Worm (Caenorhabditis elegans) whole organism, L1 larva: Measurements from ENCODE around the gene ZC449.2.

Experiments
- C04F5.9 ChIP-seq: sonication (generic microtip); optimal IDR thresholded peaks from 2 replicates; lab custom pipeline; 2016; ENCODE audit warnings: missing genetic modification characterization, missing compliant biosample characterization
- C16A3.4 ChIP-seq: fragments of 150-350 bp; optimal IDR thresholded peaks from 2 replicates; lab custom pipeline; 2014; ENCODE audit warnings: missing biosample characterization, missing genetic modification characterization
- aha-1 ChIP-seq: fragments of 150-350 bp; optimal IDR thresholded peaks from 2 replicates; lab custom pipeline; 2014; ENCODE audit warnings: missing biosample characterization, missing genetic modification characterization
- alr-1 ChIP-seq: fragments of 200-800 bp; sonication (Bioruptor generic); optimal IDR thresholded peaks from 2 replicates; lab custom pipeline; 2018; ENCODE audit warnings: borderline replicate concordance, mild to moderate bottlenecking, missing genetic modification characterization, missing compliant biosample characterization
- aly-2 ChIP-seq: fragments of 150-350 bp; optimal IDR thresholded peaks from 2 replicates; lab custom pipeline; 2014; ENCODE audit warnings: missing biosample characterization, missing genetic modification characterization
- ama-1 ChIP-seq: fragments of 150-350 bp; optimal IDR thresholded peaks from 2 replicates; lab custom pipeline; 2014
- ces-1 ChIP-seq: fragments of 150-350 bp; optimal IDR thresholded peaks from 2 replicates; lab custom pipeline; 2014; ENCODE audit warnings: missing biosample characterization, missing genetic modification reagents, missing genetic modification characterization
- dsc-1 ChIP-seq: sonication (generic microtip); optimal IDR thresholded peaks from 2 replicates; lab custom pipeline; 2016; ENCODE audit warnings: mild to moderate bottlenecking, missing genetic modification characterization, missing compliant biosample characterization
- efl-3 ChIP-seq: fragments of 200-800 bp; sonication (Bioruptor generic); optimal IDR thresholded peaks from 2 replicates; lab custom pipeline; 2018; ENCODE audit warnings: mild to moderate bottlenecking, missing genetic modification characterization, missing compliant biosample characterization
- egl-27 ChIP-seq, 2 experiments: fragments of 150-350 bp in 1 of 2; sonication (generic microtip); optimal IDR thresholded peaks; 3 replicates each; lab custom pipeline; 2017 to 2018; ENCODE audit warnings: missing biosample characterization in 2 of 2, missing genetic modification characterization in 2 of 2, missing genetic modification reagents in 2 of 2
- elt-2 ChIP-seq: sonication (generic microtip); optimal IDR thresholded peaks from 2 replicates; lab custom pipeline; 2016; ENCODE audit warnings: missing genetic modification characterization, mild to moderate bottlenecking, inconsistent platforms, missing compliant biosample characterization, missing genetic modification reagents
- elt-3 ChIP-seq, 6 experiments: fragments of 150-350 bp in 1 of 6; sonication (generic microtip); optimal IDR thresholded peaks; 2 replicates each; lab custom pipeline; 2017 to 2018; ENCODE audit warnings: missing biosample characterization in 6 of 6, missing genetic modification characterization in 6 of 6, inconsistent platforms in 1 of 6
- ets-5 ChIP-seq: fragments of 200-800 bp; sonication (Bioruptor generic); IDR thresholded peaks from 2 replicates; pipeline ENCODE4 v1.3.6; 2022; ENCODE audit warnings: missing genetic modification characterization, missing compliant biosample characterization
- fkh-10 ChIP-seq: sonication (generic microtip); optimal IDR thresholded peaks from 2 replicates; lab custom pipeline; 2017; ENCODE audit warnings: missing biosample characterization, missing genetic modification reagents, missing genetic modification characterization
- fkh-4 ChIP-seq: sonication (generic microtip); optimal IDR thresholded peaks from 2 replicates; lab custom pipeline; 2016; ENCODE audit warnings: missing compliant biosample characterization, missing genetic modification characterization, borderline replicate concordance
- grh-1 ChIP-seq: fragments of 200-800 bp; sonication (Bioruptor generic); IDR thresholded peaks from 2 replicates; pipeline ENCODE4 v1.3.6; 2022; ENCODE audit warnings: missing genetic modification reagents, missing genetic modification characterization, missing compliant biosample characterization
- hlh-17 ChIP-seq: fragments of 200-800 bp; sonication (Bioruptor generic); optimal IDR thresholded peaks from 2 replicates; lab custom pipeline; 2018; ENCODE audit warnings: missing genetic modification characterization, mild to moderate bottlenecking, missing compliant biosample characterization, moderate library complexity, borderline replicate concordance
- irx-1 ChIP-seq: sonication (generic microtip); optimal IDR thresholded peaks from 2 replicates; lab custom pipeline; 2016; ENCODE audit warnings: missing genetic modification characterization, missing compliant biosample characterization
- jun-1 ChIP-seq: fragments of 150-350 bp; optimal IDR thresholded peaks from 2 replicates; lab custom pipeline; 2014; ENCODE audit warnings: missing biosample characterization, missing genetic modification reagents, missing genetic modification characterization
- lin-15B ChIP-seq: fragments of 150-350 bp; sonication (generic microtip); optimal IDR thresholded peaks from 3 replicates; lab custom pipeline; 2014; ENCODE audit warnings: missing biosample characterization, missing genetic modification characterization
- lsy-2 ChIP-seq, 2 experiments: fragments of 150-350 bp; optimal IDR thresholded peaks; 2 replicates each; lab custom pipeline; 2014; ENCODE audit warnings: missing biosample characterization in 2 of 2, missing genetic modification characterization in 2 of 2
- mdl-1 ChIP-seq, 2 experiments: fragments of 150-350 bp; optimal IDR thresholded peaks; 2 replicates each; lab custom pipeline; 2014 to 2017; ENCODE audit warnings: missing biosample characterization in 2 of 2, missing genetic modification characterization in 2 of 2, inconsistent platforms in 1 of 2
- mef-2 ChIP-seq: fragments of 150-350 bp; optimal IDR thresholded peaks from 2 replicates; lab custom pipeline; 2014; ENCODE audit warnings: missing biosample characterization, missing genetic modification characterization
- nhr-19 ChIP-seq: fragments of 200-800 bp; sonication (Bioruptor generic); conservative IDR thresholded peaks from 2 replicates; pipeline ENCODE4 v1.3.6; 2022; ENCODE audit warnings: missing genetic modification characterization, missing compliant biosample characterization
- nhr-237 ChIP-seq: fragments of 150-350 bp; optimal IDR thresholded peaks from 2 replicates; lab custom pipeline; 2014; ENCODE audit warnings: missing biosample characterization, missing genetic modification characterization
- nhr-28 ChIP-seq: fragments of 150-350 bp; optimal IDR thresholded peaks from 2 replicates; lab custom pipeline; 2014; ENCODE audit warnings: missing biosample characterization, missing genetic modification characterization
- nhr-47 ChIP-seq: sonication (generic microtip); optimal IDR thresholded peaks from 2 replicates; lab custom pipeline; 2016; ENCODE audit warnings: mild to moderate bottlenecking, missing genetic modification characterization, moderate library complexity, missing compliant biosample characterization
- nhr-71 ChIP-seq: sonication (generic microtip); optimal IDR thresholded peaks from 2 replicates; lab custom pipeline; 2016; ENCODE audit warnings: mild to moderate bottlenecking, missing genetic modification characterization, moderate library complexity, missing compliant biosample characterization
- nhr-76 ChIP-seq: sonication (generic microtip); optimal IDR thresholded peaks from 2 replicates; lab custom pipeline; 2017; ENCODE audit warnings: missing biosample characterization, missing genetic modification characterization
- nhr-77 ChIP-seq: fragments of 150-350 bp; optimal IDR thresholded peaks from 2 replicates; lab custom pipeline; 2014; ENCODE audit warnings: missing biosample characterization, missing genetic modification characterization
- nhr-85 ChIP-seq: sonication (generic microtip); peaks from one replicate; lab custom pipeline; 2016; ENCODE audit warnings: missing genetic modification characterization, inconsistent platforms, missing compliant biosample characterization
- pax-3 ChIP-seq: fragments of 200-800 bp; sonication (Bioruptor generic); optimal IDR thresholded peaks from 2 replicates; lab custom pipeline; 2018; ENCODE audit warnings: mild to moderate bottlenecking, missing genetic modification characterization, moderate library complexity, missing compliant biosample characterization
- sox-4 ChIP-seq: sonication (generic microtip); optimal IDR thresholded peaks from 2 replicates; lab custom pipeline; 2016; ENCODE audit warnings: missing genetic modification characterization, missing compliant biosample characterization
- sup-37 ChIP-seq: fragments of 200-800 bp; sonication (Bioruptor generic); optimal IDR thresholded peaks from 2 replicates; lab custom pipeline; 2018; ENCODE audit warnings: mild to moderate bottlenecking, missing genetic modification characterization, missing compliant biosample characterization
- swsn-7 ChIP-seq: sonication (generic microtip); optimal IDR thresholded peaks from 2 replicates; lab custom pipeline; 2016; ENCODE audit warnings: missing genetic modification characterization, missing compliant biosample characterization
- tbx-2 ChIP-seq: sonication (generic microtip); optimal IDR thresholded peaks from 2 replicates; lab custom pipeline; 2016; ENCODE audit warnings: missing genetic modification characterization, missing compliant biosample characterization
- ztf-11 ChIP-seq, 2 experiments: sonication (generic microtip); optimal IDR thresholded peaks; 2 replicates each; lab custom pipeline; 2016 to 2017; ENCODE audit warnings: missing genetic modification characterization in 2 of 2, missing biosample characterization in 1 of 2, missing compliant biosample characterization in 1 of 2

Gene ZC449.2

DNA sequence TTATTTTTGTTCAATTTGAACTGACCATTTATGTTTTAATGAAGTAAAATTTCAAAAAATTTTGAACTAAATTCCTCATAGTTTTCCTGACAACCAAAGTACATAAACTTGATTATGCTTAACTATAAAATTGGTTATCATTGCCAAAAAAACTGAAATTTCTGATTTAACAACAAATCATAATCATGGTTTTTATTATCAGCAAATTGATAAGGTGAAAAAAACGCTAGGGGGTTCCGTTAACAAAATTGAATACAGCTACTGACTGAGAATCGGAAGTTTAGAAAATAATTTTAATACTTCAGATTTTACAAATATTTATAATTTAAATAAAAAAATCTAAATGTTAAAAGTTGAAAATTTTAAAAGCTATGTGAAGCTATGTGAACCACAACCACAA, 14.1 kb upstream of the ZC449.2 start:
- no peak for TF ChIP-seq alr-1 (tag; lab: Kevin White, UChicago)
- TF ChIP-seq ztf-11 (tag; optimal IDR thresholded peaks at IDR 0.05; lab: Kevin White, UChicago) = no peak
- no peak for TF ChIP-seq sup-37
- no peak for TF ChIP-seq egl-27 (tag; optimal IDR thresholded peaks at IDR 0.05; lab: Kevin White, UChicago)
- peak; percentile 56 for TF ChIP-seq elt-2 (tag; lab: Kevin White, UChicago)
- TF ChIP-seq nhr-76 (tag; lab: Kevin White, UChicago) = no peak

DNA sequence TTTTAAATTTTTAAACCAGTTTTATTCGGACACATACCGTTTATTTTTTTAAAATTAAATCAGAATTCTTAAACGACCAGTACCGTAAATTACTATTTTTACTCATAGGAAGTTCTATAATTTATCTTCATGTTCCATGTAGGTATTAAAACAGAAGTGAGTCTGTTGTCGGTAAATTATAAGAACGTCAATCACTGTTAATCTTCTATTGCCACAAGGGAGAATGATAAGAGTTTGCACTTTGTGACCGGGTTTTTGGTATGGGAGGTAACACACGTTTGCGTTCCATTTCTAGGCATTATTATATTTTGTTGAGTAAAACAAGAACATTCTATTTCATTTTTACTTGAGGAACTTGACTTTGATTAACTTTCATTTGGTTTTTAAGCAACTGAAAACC, 12.1 kb upstream of the ZC449.2 start, which contains the start of gene hsd-3:
Gene hsd-3, plus strand, starts transcription at position 301 of the 400 bp plus-strand sequence.
- TF ChIP-seq elt-3 (tag; optimal IDR thresholded peaks at IDR 0.05; lab: Kevin White, UChicago) (no peak), nhr-237 (tag; lab: Kevin White, UChicago) (no peak), fkh-10 (GFP tag; lab: Kevin White, UChicago) (no peak), jun-1 (no peak), mdl-1 (tag; optimal IDR thresholded peaks at IDR 0.05; lab: Kevin White, UChicago) (no peak), tbx-2 (tag; lab: Kevin White, UChicago) (no peak), aha-1 (tag; lab: Kevin White, UChicago) (no peak), irx-1 (tag; lab: Kevin White, UChicago) (no peak), lin-15B (tag; lab: Kevin White, UChicago) (no peak), efl-3 (GFP tag; lab: Kevin White, UChicago) (no peak)

DNA sequence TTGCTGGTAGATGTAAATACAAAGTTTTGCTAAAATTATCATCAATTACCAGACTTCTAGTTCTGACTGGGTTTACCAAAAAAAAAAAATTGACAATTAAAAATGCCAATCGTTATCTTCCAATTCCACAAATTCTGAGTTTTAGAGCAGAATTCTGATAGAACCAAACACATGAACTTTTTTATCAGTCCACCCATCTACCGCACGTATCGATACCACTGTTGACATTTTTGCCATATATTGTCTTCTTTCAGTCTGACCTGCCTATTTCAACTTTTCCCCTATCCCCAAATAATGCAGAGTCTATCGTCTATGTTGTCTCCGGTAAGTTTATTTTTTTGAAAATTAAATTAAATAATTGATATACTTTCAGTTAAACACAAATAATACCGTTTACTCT, 7.3 kb upstream of the ZC449.2 start, which contains the start of gene ZC449.7:
Gene ZC449.7, plus strand, starts transcription at position 249 of the 400 bp plus-strand sequence.
- TF ChIP-seq elt-2 (tag; lab: Kevin White, UChicago) = peak; percentile 39
- no peak for TF ChIP-seq nhr-47 (tag; lab: Kevin White, UChicago)

DNA sequence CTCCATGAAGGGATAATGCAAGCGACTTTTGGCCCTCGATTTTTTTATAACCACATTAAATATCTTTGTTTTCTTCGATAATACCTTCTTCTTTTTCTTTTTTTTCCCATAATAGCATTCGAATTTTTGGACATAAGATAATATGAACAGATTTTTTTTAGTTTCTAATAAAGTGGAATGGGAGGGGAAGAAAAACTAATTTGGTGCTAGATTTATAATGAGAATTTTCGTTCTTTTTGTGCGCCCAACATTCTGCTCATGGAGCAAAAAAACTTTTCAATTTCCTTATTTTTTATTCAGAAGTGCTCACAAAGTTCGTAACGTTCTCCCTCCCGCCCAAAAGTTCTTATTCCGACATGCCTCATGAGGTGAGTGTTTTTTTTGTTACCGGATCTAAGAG, 5.3 kb upstream of the ZC449.2 start, which contains the start of gene ZC449.8:
Gene ZC449.8, plus strand, starts transcription at position 301 of the 400 bp plus-strand sequence.
- no peak for TF ChIP-seq fkh-4 (tag; lab: Kevin White, UChicago)
- no peak for TF ChIP-seq hlh-17 (GFP tag; lab: Kevin White, UChicago)
- no peak for TF ChIP-seq C16A3.4 (tag; lab: Kevin White, UChicago)
- no peak for TF ChIP-seq aly-2 (tag; lab: Kevin White, UChicago)
- TF ChIP-seq nhr-28 (tag; lab: Kevin White, UChicago) = no peak
- TF ChIP-seq nhr-71 (tag; lab: Kevin White, UChicago) = no peak
- no peak for TF ChIP-seq pax-3
- no peak for TF ChIP-seq grh-1 (GFP tag; lab: Robert Waterston, UW)
- TF ChIP-seq fkh-10 (GFP tag; lab: Kevin White, UChicago) = no peak
- TF ChIP-seq swsn-7 = no peak
- TF ChIP-seq dsc-1 (tag; lab: Kevin White, UChicago) = no peak
- TF ChIP-seq mef-2 (tag; lab: Kevin White, UChicago) = no peak

DNA sequence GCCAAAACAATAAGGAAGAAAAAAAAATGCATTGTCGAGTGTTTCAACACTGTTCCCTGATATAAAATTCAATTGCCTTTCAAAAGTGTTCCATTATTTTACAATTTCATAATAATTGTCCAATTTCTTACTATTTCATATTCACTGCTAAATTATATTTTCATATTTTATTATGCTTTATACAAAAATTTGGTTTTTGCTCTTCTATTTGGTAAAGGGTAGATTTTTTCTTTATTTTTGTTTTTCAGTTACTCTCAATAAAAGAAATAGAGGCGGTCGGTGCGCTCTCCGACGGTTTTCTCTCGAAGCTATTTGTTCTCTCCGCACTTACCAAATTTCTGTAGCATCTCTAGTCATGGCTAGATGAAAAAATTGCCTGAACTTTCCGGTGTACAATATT, 3.5 kb upstream of the ZC449.2 start, which contains the start of gene sek-3:
Gene sek-3, plus strand, starts transcription at position 301 of the 400 bp plus-strand sequence.
- TF ChIP-seq nhr-77 (tag; lab: Kevin White, UChicago) = no peak
- no peak for TF ChIP-seq lsy-2 (tag; optimal IDR thresholded peaks at IDR 0.05; lab: Kevin White, UChicago)
- no peak for TF ChIP-seq dsc-1 (tag; lab: Kevin White, UChicago)
- no peak for TF ChIP-seq nhr-19
- no peak for TF ChIP-seq irx-1 (tag; lab: Kevin White, UChicago)
- TF ChIP-seq ces-1 (GFP tag; lab: Kevin White, UChicago) = no peak
- no peak for TF ChIP-seq ets-5 (GFP tag; lab: Robert Waterston, UW)
- no peak for TF ChIP-seq elt-3 (tag; optimal IDR thresholded peaks at IDR 0.05; lab: Kevin White, UChicago)
- TF ChIP-seq nhr-47 (tag; lab: Kevin White, UChicago) = no peak
- TF ChIP-seq C04F5.9 (tag; lab: Kevin White, UChicago) = no peak
- no peak for TF ChIP-seq nhr-85 (tag; lab: Kevin White, UChicago)
- TF ChIP-seq ama-1 (lab: Kevin White, UChicago) = no peak
- TF ChIP-seq sox-4 (tag; lab: Kevin White, UChicago) = no peak
